Fruit fly (Drosophila melanogaster) whole organism, embryonic: ENCODE measurements around the gene CG4596.

Experiments
- B-H1 ChIP-seq: fragments of 200-800 bp; sonication (Bioruptor generic); IDR thresholded peaks from 3 replicates; pipeline ENCODE4 v1.3.6; 2022; ENCODE audit warnings: missing biosample characterization, missing genetic modification characterization
- CG1024 ChIP-seq: fragments of 200-800 bp; sonication (Bioruptor generic); IDR thresholded peaks from 2 replicates; pipeline ENCODE4 v1.3.6; 2022; ENCODE audit warnings: missing biosample characterization, missing genetic modification characterization
- CG11093 ChIP-seq: fragments of 200-800 bp; sonication (Bioruptor generic); IDR thresholded peaks from 3 replicates; pipeline ENCODE4 v1.3.6; 2022; ENCODE audit warnings: missing biosample characterization, missing genetic modification characterization
- CG12104 ChIP-seq: fragments of 200-800 bp; sonication (Bioruptor generic); optimal IDR thresholded peaks from 3 replicates; lab custom pipeline; 2016; ENCODE audit warnings: missing biosample characterization, missing genetic modification characterization
- CG14441 ChIP-seq: fragments of 200-800 bp; sonication (Bioruptor generic); IDR thresholded peaks from 2 replicates; pipeline ENCODE4 v1.3.6; 2022; ENCODE audit warnings: missing biosample characterization, missing genetic modification characterization
- CG14667 ChIP-seq: fragments of 200-800 bp; sonication (Bioruptor generic); IDR thresholded peaks from 2 replicates; pipeline ENCODE4 v1.3.6; 2022; ENCODE audit warnings: missing biosample characterization, missing genetic modification characterization
- CG1647 ChIP-seq: fragments of 200-800 bp; sonication (Bioruptor generic); optimal IDR thresholded peaks from 3 replicates; lab custom pipeline; 2016; ENCODE audit warnings: missing biosample characterization, missing genetic modification characterization
- CG17328 ChIP-seq: fragments of 200-800 bp; sonication (Bioruptor generic); IDR thresholded peaks from 2 replicates; pipeline ENCODE4 v1.3.6; 2022; ENCODE audit warnings: missing biosample characterization, missing genetic modification characterization
- CG17361 ChIP-seq: fragments of 200-800 bp; sonication (Bioruptor generic); IDR thresholded peaks from 3 replicates; pipeline ENCODE4 v1.3.6; 2022; ENCODE audit warnings: missing biosample characterization, missing genetic modification characterization
- CG17568 ChIP-seq: fragments of 200-800 bp; sonication (Bioruptor generic); optimal IDR thresholded peaks from 2 replicates; lab custom pipeline; 2018; ENCODE audit warnings: missing biosample characterization, mild to moderate bottlenecking, missing genetic modification characterization, moderate library complexity
- CG2116 ChIP-seq: fragments of 200-800 bp; sonication (Bioruptor generic); optimal IDR thresholded peaks from 3 replicates; lab custom pipeline; 2018; ENCODE audit warnings: missing biosample characterization, mild to moderate bottlenecking, missing genetic modification characterization
- CG2889 ChIP-seq: fragments of 200-800 bp; sonication (Bioruptor generic); IDR thresholded peaks from 3 replicates; pipeline ENCODE4 v1.3.6; 2022; ENCODE audit warnings: missing biosample characterization, missing genetic modification characterization
- CG30403 ChIP-seq: fragments of 200-800 bp; sonication (Bioruptor generic); optimal IDR thresholded peaks from 3 replicates; lab custom pipeline; 2016; ENCODE audit warnings: missing biosample characterization, missing genetic modification characterization
- CG3065 ChIP-seq: fragments of 200-800 bp; sonication (Bioruptor generic); optimal IDR thresholded peaks from 2 replicates; lab custom pipeline; 2016; ENCODE audit warnings: missing biosample characterization, missing genetic modification characterization
- CG3407 ChIP-seq: fragments of 200-800 bp; sonication (Bioruptor generic); optimal IDR thresholded peaks from 2 replicates; lab custom pipeline; 2018; ENCODE audit warnings: missing biosample characterization, mild to moderate bottlenecking, missing genetic modification characterization
- CG4282 ChIP-seq: fragments of 200-800 bp; sonication (Bioruptor generic); optimal IDR thresholded peaks from 2 replicates; lab custom pipeline; 2016; ENCODE audit warnings: missing biosample characterization, missing genetic modification characterization
- CG4328 ChIP-seq: fragments of 200-800 bp; sonication (Bioruptor generic); optimal IDR thresholded peaks from 3 replicates; lab custom pipeline; 2017; ENCODE audit warnings: missing biosample characterization, missing genetic modification reagents, missing genetic modification characterization
- CG43689 ChIP-seq: fragments of 200-800 bp; sonication (Bioruptor generic); IDR thresholded peaks from 2 replicates; pipeline ENCODE4 v1.3.6; 2022; ENCODE audit warnings: missing biosample characterization, missing genetic modification characterization
- CG7556 ChIP-seq: fragments of 200-800 bp; sonication (Bioruptor generic); optimal IDR thresholded peaks from 2 replicates; lab custom pipeline; 2017; ENCODE audit warnings: missing biosample characterization, mild to moderate bottlenecking, missing genetic modification characterization
- CG7987 ChIP-seq: fragments of 200-800 bp; sonication (Bioruptor generic); optimal IDR thresholded peaks from 2 replicates; lab custom pipeline; 2018; ENCODE audit warnings: missing biosample characterization, mild to moderate bottlenecking, missing genetic modification characterization, moderate library complexity
- CG9876 ChIP-seq: fragments of 200-800 bp; sonication (Bioruptor generic); optimal IDR thresholded peaks from 2 replicates; lab custom pipeline; 2016; ENCODE audit warnings: missing biosample characterization, missing genetic modification characterization
- Dbx ChIP-seq: fragments of 200-800 bp; sonication (Bioruptor generic); IDR thresholded peaks from 3 replicates; pipeline ENCODE4 v1.3.6; 2022; ENCODE audit warnings: missing biosample characterization, missing genetic modification characterization
- Elba2 ChIP-seq: fragments of 200-800 bp; sonication (Bioruptor generic); optimal IDR thresholded peaks from 3 replicates; lab custom pipeline; 2016; ENCODE audit warnings: missing biosample characterization, missing genetic modification characterization
- H2.0 ChIP-seq: fragments of 200-800 bp; sonication (Bioruptor generic); IDR thresholded peaks from 2 replicates; pipeline ENCODE4 v1.3.6; 2022; ENCODE audit warnings: missing biosample characterization, missing genetic modification characterization
- Hmr ChIP-seq: fragments of 200-800 bp; sonication (Bioruptor generic); optimal IDR thresholded peaks from 3 replicates; lab custom pipeline; 2017; ENCODE audit warnings: mild to moderate bottlenecking, missing biosample characterization, missing genetic modification reagents, missing genetic modification characterization
- Opbp ChIP-seq: fragments of 200-800 bp; sonication (Bioruptor generic); IDR thresholded peaks from 3 replicates; pipeline ENCODE4 v1.3.6; 2022; ENCODE audit warnings: missing biosample characterization, missing genetic modification characterization; ENCODE audit not compliant: partially characterized antibody
- Ptx1 ChIP-seq: fragments of 200-800 bp; sonication (Bioruptor generic); IDR thresholded peaks from 2 replicates; pipeline ENCODE4 v1.3.6; 2022; ENCODE audit warnings: missing biosample characterization, missing genetic modification characterization
- Rfx ChIP-seq: fragments of 200-800 bp; sonication (Bioruptor generic); IDR thresholded peaks from 2 replicates; pipeline ENCODE4 v1.3.6; 2022; ENCODE audit warnings: missing biosample characterization, missing genetic modification characterization
- Rx ChIP-seq: fragments of 200-800 bp; sonication (Bioruptor generic); IDR thresholded peaks from 2 replicates; pipeline ENCODE4 v1.3.6; 2022; ENCODE audit warnings: missing biosample characterization, missing genetic modification characterization
- Scr ChIP-seq: fragments of 200-800 bp; sonication (Bioruptor generic); IDR thresholded peaks from 2 replicates; pipeline ENCODE4 v1.3.6; 2022; ENCODE audit warnings: missing biosample characterization, missing genetic modification characterization; ENCODE audit not compliant: partially characterized antibody
- Xrp1 ChIP-seq: fragments of 200-800 bp; sonication (Bioruptor generic); IDR thresholded peaks from 2 replicates; pipeline ENCODE4 v1.3.6; 2022; ENCODE audit warnings: missing biosample characterization, missing genetic modification characterization
- amos ChIP-seq: fragments of 200-800 bp; sonication (Bioruptor generic); IDR thresholded peaks from 2 replicates; pipeline ENCODE4 v1.3.6; 2022; ENCODE audit warnings: missing biosample characterization, missing genetic modification characterization; ENCODE audit not compliant: partially characterized antibody
- ase ChIP-seq: fragments of 200-800 bp; sonication (Bioruptor generic); IDR thresholded peaks from 3 replicates; pipeline ENCODE4 v1.3.6; 2022; ENCODE audit warnings: missing biosample characterization, missing genetic modification characterization
- caup ChIP-seq: fragments of 200-800 bp; sonication (Bioruptor generic); optimal IDR thresholded peaks from 3 replicates; lab custom pipeline; 2017; ENCODE audit warnings: missing biosample characterization, mild to moderate bottlenecking, missing genetic modification characterization, moderate library complexity; ENCODE audit not compliant: severe bottlenecking
- croc ChIP-seq: fragments of 200-800 bp; sonication (Bioruptor generic); conservative IDR thresholded peaks from 3 replicates; pipeline ENCODE4 v1.3.6; 2022; ENCODE audit warnings: missing biosample characterization, missing genetic modification characterization
- danr ChIP-seq: fragments of 200-800 bp; sonication (Bioruptor generic); IDR thresholded peaks from 2 replicates; pipeline ENCODE4 v1.3.6; 2022; ENCODE audit warnings: missing biosample characterization, missing genetic modification characterization
- fd64A ChIP-seq: fragments of 200-800 bp; sonication (Bioruptor generic); optimal IDR thresholded peaks from 3 replicates; lab custom pipeline; 2018; ENCODE audit warnings: missing biosample characterization, mild to moderate bottlenecking, missing genetic modification characterization
- gcm2 ChIP-seq: fragments of 200-800 bp; sonication (Bioruptor generic); optimal IDR thresholded peaks from 2 replicates; lab custom pipeline; 2016; ENCODE audit warnings: missing biosample characterization, missing genetic modification characterization
- h ChIP-seq: fragments of >200 bp; optimal IDR thresholded peaks from 2 replicates; lab custom pipeline; 2017
- ind ChIP-seq: fragments of 200-800 bp; sonication (Bioruptor generic); optimal IDR thresholded peaks from 3 replicates; lab custom pipeline; 2016; ENCODE audit warnings: missing biosample characterization, missing genetic modification characterization
- maf-S ChIP-seq: fragments of 200-800 bp; sonication (Bioruptor generic); optimal IDR thresholded peaks from 2 replicates; lab custom pipeline; 2016; ENCODE audit warnings: missing biosample characterization, missing genetic modification characterization
- otp ChIP-seq: fragments of 200-800 bp; sonication (Bioruptor generic); IDR thresholded peaks from 3 replicates; pipeline ENCODE4, ENCODE4 v1.3.6; 2022; ENCODE audit warnings: missing biosample characterization, missing genetic modification characterization
- psq ChIP-seq: fragments of 200-800 bp; sonication (Bioruptor generic); optimal IDR thresholded peaks from 2 replicates; lab custom pipeline; 2017; ENCODE audit warnings: missing biosample characterization, missing genetic modification characterization
- ro ChIP-seq: fragments of 200-800 bp; sonication (Bioruptor generic); IDR thresholded peaks from 2 replicates; pipeline ENCODE4 v1.3.6; 2022; ENCODE audit warnings: missing biosample characterization, missing genetic modification characterization
- run ChIP-seq: fragments of 200-800 bp; sonication (Bioruptor generic); optimal IDR thresholded peaks from 3 replicates; lab custom pipeline; 2018; ENCODE audit warnings: missing biosample characterization, mild to moderate bottlenecking, missing genetic modification characterization
- shn ChIP-seq: fragments of 200-800 bp; sonication (Bioruptor generic); optimal IDR thresholded peaks from 3 replicates; lab custom pipeline; 2016; ENCODE audit warnings: missing biosample characterization, missing genetic modification characterization
- sima ChIP-seq: fragments of 200-800 bp; sonication (Bioruptor generic); optimal IDR thresholded peaks from 2 replicates; lab custom pipeline; 2016; ENCODE audit warnings: missing biosample characterization, missing genetic modification characterization
- tgo ChIP-seq: fragments of 200-800 bp; sonication (Bioruptor generic); IDR thresholded peaks from 3 replicates; pipeline ENCODE4 v1.3.6; 2022; ENCODE audit warnings: missing biosample characterization, missing genetic modification characterization
- unc-4 ChIP-seq: fragments of 200-800 bp; sonication (Bioruptor generic); IDR thresholded peaks from 2 replicates; pipeline ENCODE4 v1.3.6; 2022; ENCODE audit warnings: missing biosample characterization, missing genetic modification characterization; ENCODE audit not compliant: partially characterized antibody

The CG4596 gene

dm6 chr3R:10886462-10887315 is 13.9 kb downstream of the CG4596 start (continued):
- TF ChIP-seq CG3407 (GFP tag; lab: Kevin White, UChicago) (peak; percentile 79), CG14441 (GFP tag; lab: Robert Waterston, UW) (peak; percentile 81), danr (peak; percentile 81), unc-4 (GFP tag; lab: Robert Waterston, UW) (0 out of 2 replicates have a peak, but pooled peaks have one; percentile 35), sima (GFP tag; lab: Kevin White, UChicago) (peak; percentile 29), psq (GFP tag; lab: Kevin White, UChicago) (peak; percentile 62), Hmr (GFP tag; lab: Kevin White, UChicago) (peak; percentile 96), Ptx1 (GFP tag; lab: Robert Waterston, UW) (peak; percentile 91), CG17568 (GFP tag; lab: Kevin White, UChicago) (peak; percentile 81), CG2116 (GFP tag; lab: Kevin White, UChicago) (peak; percentile 47), maf-S (GFP tag; lab: Kevin White, UChicago) (peak; percentile 82), caup (GFP tag; lab: Kevin White, UChicago) (peak; percentile 90), CG1024 (0 out of 2 replicates have a peak, but pooled peaks have one; percentile 29), Dbx (GFP tag; lab: Robert Waterston, UW) (peak; percentile 94), otp (GFP tag; lab: Robert Waterston, UW) (peak; percentile 44; the same call in 1 of the 3 replicates), ase (peak; percentile 84), Xrp1 (GFP tag; lab: Robert Waterston, UW) (peak; percentile 91), CG7556 (peak; percentile 95), ind (GFP tag; lab: Kevin White, UChicago) (peak; percentile 77), ro (peak; percentile 64), CG12104 (GFP tag; lab: Kevin White, UChicago) (peak; percentile 87), CG17328 (GFP tag; lab: Robert Waterston, UW) (peak; percentile 77), CG1647 (peak; percentile 72), CG30403 (GFP tag; lab: Kevin White, UChicago) (peak; percentile 94), Rfx (peak; percentile 92), CG4328 (GFP tag; lab: Kevin White, UChicago) (peak; percentile 92), CG14667 (GFP tag; lab: Robert Waterston, UW) (peak; percentile 75), CG4282 (peak; percentile 66), B-H1 (GFP tag; lab: Robert Waterston, UW) (peak; percentile 84), CG3065 (GFP tag; lab: Kevin White, UChicago) (no peak), gcm2 (GFP tag; lab: Kevin White, UChicago) (peak; percentile 48), Scr (GFP tag; lab: Robert Waterston, UW) (0 out of 2 replicates have a peak, but pooled peaks have one; percentile 25), Opbp (GFP tag; lab: Robert Waterston, UW) (no peak), tgo (GFP tag; lab: Robert Waterston, UW) (peak; percentile 88), shn (GFP tag; lab: Kevin White, UChicago) (peak; percentile 74), H2.0 (GFP tag; lab: Robert Waterston, UW) (peak; percentile 72), amos (GFP tag; lab: Robert Waterston, UW) (no peak), CG11093 (0 out of 3 replicates have a peak, but pooled peaks have one; percentile 51), CG9876 (GFP tag; lab: Kevin White, UChicago) (peak; percentile 25), CG17361 (GFP tag; lab: Robert Waterston, UW) (peak; percentile 91), fd64A (no peak), Elba2 (no peak), run (peak; percentile 90), CG7987 (GFP tag; lab: Kevin White, UChicago) (peak; percentile 12), Rx (GFP tag; lab: Robert Waterston, UW) (peak; percentile 55; the same call in 1 of the 2 replicates), croc (GFP tag; lab: Robert Waterston, UW) (peak; percentile 80), CG43689 (GFP tag; lab: Robert Waterston, UW) (peak; percentile 69), CG2889 (GFP tag; lab: Robert Waterston, UW) (peak; percentile 72), h (no peak)
